Worm (Caenorhabditis elegans): ENCODE data around the gene F32G8.3.

F32G8.3 gene

DNA sequence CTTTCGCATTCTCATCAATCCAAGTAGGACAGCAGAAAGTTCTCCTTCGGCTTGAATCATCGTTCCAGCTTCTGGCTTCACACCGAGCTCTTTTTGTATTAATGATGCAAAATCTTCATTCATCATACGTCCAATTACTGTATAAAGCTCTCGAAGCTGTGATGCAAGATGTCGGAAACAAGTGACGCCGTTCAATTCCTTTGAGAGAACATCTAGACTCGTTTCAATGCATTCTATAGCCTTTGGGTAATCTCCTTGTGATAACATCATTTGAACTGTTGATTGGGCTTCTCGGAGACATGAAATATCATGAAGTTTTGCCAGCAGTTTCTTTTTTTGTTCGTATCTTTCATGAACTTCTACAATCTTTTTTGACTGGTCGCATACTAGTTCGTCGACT is 13.4 kb upstream of the F32G8.3 start:
- no peak for TF ChIP-seq hmbx-1 (tag; optimal IDR thresholded peaks at IDR 0.05)
- TF ChIP-seq aly-1 (tag; optimal IDR thresholded peaks at IDR 0.05) = no peak
- no peak for TF ChIP-seq hnd-1 (tag; optimal IDR thresholded peaks at IDR 0.05)
- no peak for TF ChIP-seq tbx-11 (GFP tag; IDR thresholded peaks at IDR 0.05)

DNA sequence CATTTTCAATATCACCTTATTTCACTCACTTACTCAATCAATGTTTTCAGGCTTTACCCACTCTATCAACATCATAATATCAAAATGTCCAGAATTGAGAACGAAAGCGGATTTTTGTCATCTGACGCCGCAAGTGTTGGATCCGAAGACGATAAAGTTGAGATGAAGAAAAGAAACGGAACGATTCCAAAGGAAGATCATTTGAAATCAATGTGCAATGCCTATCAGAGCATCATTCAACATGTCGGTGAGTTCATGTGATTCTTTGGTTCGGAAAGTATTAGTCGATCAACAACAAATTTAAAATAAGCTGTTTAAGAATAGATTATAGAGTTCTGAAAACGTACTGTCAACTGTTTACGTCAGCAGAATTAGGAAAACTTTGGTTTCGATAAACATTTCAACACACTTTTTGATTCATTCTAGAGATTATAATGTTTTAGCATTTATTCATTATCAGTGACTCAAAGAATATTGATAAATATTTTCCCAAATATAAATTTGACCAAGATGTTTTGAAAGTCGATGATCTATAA is 9.8 kb upstream of the F32G8.3 start, which contains the start of gene cat-4:
cat-4 (plus strand) TSS at position 51 of the 536 bp plus-strand sequence.
- no peak for TF ChIP-seq ceh-36 (tag; optimal IDR thresholded peaks at IDR 0.05)
- TF ChIP-seq hnd-1 (tag; optimal IDR thresholded peaks at IDR 0.05) = no peak
- TF ChIP-seq aly-1 (tag; optimal IDR thresholded peaks at IDR 0.05) = no peak
- no peak for TF ChIP-seq hmg-4 (GFP tag; optimal IDR thresholded peaks at IDR 0.05)
- no peak for TF ChIP-seq tbx-11 (GFP tag; IDR thresholded peaks at IDR 0.05)
- TF ChIP-seq hmbx-1 (tag; optimal IDR thresholded peaks at IDR 0.05) = no peak
- TF ChIP-seq ets-7 (tag; optimal IDR thresholded peaks at IDR 0.05) = no peak
- TF ChIP-seq B0310.2 (tag; optimal IDR thresholded peaks at IDR 0.05) = no peak
- TF ChIP-seq tra-4 (tag; optimal IDR thresholded peaks at IDR 0.05) = no peak
- TF ChIP-seq pes-1 (GFP tag; IDR thresholded peaks at IDR 0.05) = no peak
- TF ChIP-seq flt-1 (GFP tag; IDR thresholded peaks at IDR 0.05) = no peak
- no peak for TF ChIP-seq tbx-37 (GFP tag; conservative IDR thresholded peaks at IDR 0.05)
- no peak for TF ChIP-seq ama-1 (optimal IDR thresholded peaks at IDR 0.05)
- no peak for TF ChIP-seq ceh-13 (GFP tag; optimal IDR thresholded peaks at IDR 0.05)
- TF ChIP-seq sea-1 (GFP tag; conservative IDR thresholded peaks at IDR 0.05) = no peak
- TF ChIP-seq F13C5.2 (tag; optimal IDR thresholded peaks at IDR 0.05) = no peak
- no peak for TF ChIP-seq scrt-1 (GFP tag; IDR thresholded peaks at IDR 0.05)

DNA sequence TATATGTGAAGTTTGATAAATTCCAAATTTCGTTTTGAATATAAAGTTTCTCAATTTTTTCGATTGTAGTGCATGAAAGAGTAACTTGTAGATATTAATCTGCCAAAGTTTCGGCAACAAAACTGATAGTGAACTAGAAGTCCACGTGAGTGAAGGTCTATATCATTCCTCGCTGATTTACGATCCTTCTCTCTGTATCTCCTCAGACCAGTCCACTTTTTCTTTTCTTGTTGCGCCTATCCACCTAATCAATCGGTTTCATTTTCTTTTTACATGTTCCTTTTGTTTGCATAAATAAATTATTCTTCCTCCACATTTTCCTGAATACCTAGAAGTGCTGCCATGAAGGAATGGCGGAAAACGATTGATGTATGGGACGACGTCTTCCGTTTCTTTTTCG is 9.0 kb upstream of the F32G8.3 start:
- no peak for TF ChIP-seq tbx-37 (GFP tag; conservative IDR thresholded peaks at IDR 0.05)
- no peak for TF ChIP-seq flt-1 (GFP tag; IDR thresholded peaks at IDR 0.05)
- no peak for TF ChIP-seq tbx-11 (GFP tag; IDR thresholded peaks at IDR 0.05)
- TF ChIP-seq pes-1 (GFP tag; IDR thresholded peaks at IDR 0.05) = no peak
- TF ChIP-seq hmg-4 (GFP tag; optimal IDR thresholded peaks at IDR 0.05) = no peak
- TF ChIP-seq ets-7 (tag; optimal IDR thresholded peaks at IDR 0.05) = no peak
- no peak for TF ChIP-seq sea-1 (GFP tag; conservative IDR thresholded peaks at IDR 0.05)
- TF ChIP-seq tra-4 (tag; optimal IDR thresholded peaks at IDR 0.05) = no peak
- TF ChIP-seq ceh-36 (tag; optimal IDR thresholded peaks at IDR 0.05) = no peak
- no peak for TF ChIP-seq hnd-1 (tag; optimal IDR thresholded peaks at IDR 0.05)
- no peak for TF ChIP-seq hmbx-1 (tag; optimal IDR thresholded peaks at IDR 0.05)
- no peak for TF ChIP-seq B0310.2 (tag; optimal IDR thresholded peaks at IDR 0.05)
- no peak for TF ChIP-seq ceh-13 (GFP tag; optimal IDR thresholded peaks at IDR 0.05)
- no peak for TF ChIP-seq scrt-1 (GFP tag; IDR thresholded peaks at IDR 0.05)
- no peak for TF ChIP-seq aly-1 (tag; optimal IDR thresholded peaks at IDR 0.05)
- no peak for TF ChIP-seq F13C5.2 (tag; optimal IDR thresholded peaks at IDR 0.05)
- no peak for TF ChIP-seq ama-1 (optimal IDR thresholded peaks at IDR 0.05)

DNA sequence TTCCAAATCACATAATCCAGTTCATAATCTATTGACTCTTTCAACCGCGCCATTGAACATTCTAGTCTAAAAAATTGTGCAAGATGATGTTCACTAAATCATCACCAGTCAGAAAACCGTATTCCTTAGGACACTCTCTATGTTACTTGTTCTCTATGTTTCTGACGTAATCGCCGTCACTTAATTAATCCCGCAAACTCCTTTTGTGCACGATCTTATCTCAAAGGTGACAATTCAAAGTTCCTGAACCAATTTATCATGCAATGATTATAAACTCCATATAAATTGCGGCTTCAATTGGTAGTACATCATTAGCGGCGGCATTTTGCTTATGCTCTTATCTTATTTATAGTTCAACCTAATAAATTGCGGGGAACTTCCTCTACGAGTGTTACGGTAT is 7.7 kb upstream of the F32G8.3 start:
- TF ChIP-seq F13C5.2 (tag; optimal IDR thresholded peaks at IDR 0.05) (no peak), tra-4 (tag; optimal IDR thresholded peaks at IDR 0.05) (no peak), hnd-1 (tag; optimal IDR thresholded peaks at IDR 0.05) (no peak), tbx-11 (GFP tag; IDR thresholded peaks at IDR 0.05) (no peak), hmbx-1 (tag; optimal IDR thresholded peaks at IDR 0.05) (no peak), tbx-37 (GFP tag; conservative IDR thresholded peaks at IDR 0.05) (no peak), sea-1 (GFP tag; conservative IDR thresholded peaks at IDR 0.05) (no peak), hmg-4 (GFP tag; optimal IDR thresholded peaks at IDR 0.05) (no peak)

DNA sequence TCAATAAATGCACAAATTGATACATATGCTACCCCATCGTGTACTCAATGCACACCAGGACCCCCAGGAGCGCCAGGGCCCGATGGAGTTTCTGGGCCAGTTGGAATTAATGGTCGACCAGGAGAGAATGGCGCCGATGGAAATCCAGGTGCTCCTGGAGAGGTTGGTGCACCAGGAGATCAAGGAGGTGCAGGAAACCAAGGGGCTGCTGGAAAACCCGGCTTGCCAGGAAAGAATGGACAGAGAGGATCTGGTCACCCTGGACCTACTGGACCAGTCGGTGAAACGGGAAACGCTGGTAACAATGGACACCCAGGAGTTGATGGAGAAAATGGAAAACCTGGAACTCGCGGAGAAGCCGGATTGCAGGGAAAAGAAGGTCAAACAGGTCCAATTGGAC is 6.5 kb upstream of the F32G8.3 start:
- no peak for TF ChIP-seq hmg-4 (GFP tag; optimal IDR thresholded peaks at IDR 0.05)
- no peak for TF ChIP-seq hnd-1 (tag; optimal IDR thresholded peaks at IDR 0.05)
- no peak for TF ChIP-seq tbx-37 (GFP tag; conservative IDR thresholded peaks at IDR 0.05)
- no peak for TF ChIP-seq ets-7 (tag; optimal IDR thresholded peaks at IDR 0.05)
- TF ChIP-seq F13C5.2 (tag; optimal IDR thresholded peaks at IDR 0.05) = no peak
- TF ChIP-seq ceh-36 (tag; optimal IDR thresholded peaks at IDR 0.05) = no peak
- TF ChIP-seq tra-4 (tag; optimal IDR thresholded peaks at IDR 0.05) = no peak
- TF ChIP-seq aly-1 (tag; optimal IDR thresholded peaks at IDR 0.05) = no peak
- no peak for TF ChIP-seq flt-1 (GFP tag; IDR thresholded peaks at IDR 0.05)
- TF ChIP-seq ama-1 (optimal IDR thresholded peaks at IDR 0.05) = no peak
- TF ChIP-seq pes-1 (GFP tag; IDR thresholded peaks at IDR 0.05) = no peak
- no peak for TF ChIP-seq B0310.2 (tag; optimal IDR thresholded peaks at IDR 0.05)
- TF ChIP-seq tbx-11 (GFP tag; IDR thresholded peaks at IDR 0.05) = no peak
- TF ChIP-seq scrt-1 (GFP tag; IDR thresholded peaks at IDR 0.05) = no peak
- no peak for TF ChIP-seq sea-1 (GFP tag; conservative IDR thresholded peaks at IDR 0.05)
- TF ChIP-seq ceh-13 (GFP tag; optimal IDR thresholded peaks at IDR 0.05) = no peak
- no peak for TF ChIP-seq hmbx-1 (tag; optimal IDR thresholded peaks at IDR 0.05)

DNA sequence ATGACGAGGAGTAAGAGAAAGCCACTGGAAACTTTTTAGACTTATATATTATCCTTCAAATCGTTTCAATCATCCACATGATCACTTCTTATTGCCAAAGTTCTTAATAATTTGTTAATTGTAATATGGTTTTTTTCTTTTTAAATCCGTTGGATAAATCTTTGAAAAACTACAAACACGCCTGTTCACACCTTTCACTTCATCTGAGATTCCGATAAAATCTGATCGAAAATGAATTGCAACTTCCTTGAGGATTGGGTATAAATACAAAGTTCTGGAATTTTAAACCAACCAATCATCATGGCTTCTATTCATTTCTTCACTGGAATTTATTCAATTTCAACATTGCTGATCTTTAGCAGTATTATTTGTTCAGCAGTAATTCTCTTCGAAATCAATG is 5.5 kb upstream of the F32G8.3 start, which contains the start of gene col-152:
col-152 (plus strand) TSS at position 301 of the 400 bp plus-strand sequence.
- TF ChIP-seq ama-1 (optimal IDR thresholded peaks at IDR 0.05) = no peak
- TF ChIP-seq pes-1 (GFP tag; IDR thresholded peaks at IDR 0.05) = no peak

DNA sequence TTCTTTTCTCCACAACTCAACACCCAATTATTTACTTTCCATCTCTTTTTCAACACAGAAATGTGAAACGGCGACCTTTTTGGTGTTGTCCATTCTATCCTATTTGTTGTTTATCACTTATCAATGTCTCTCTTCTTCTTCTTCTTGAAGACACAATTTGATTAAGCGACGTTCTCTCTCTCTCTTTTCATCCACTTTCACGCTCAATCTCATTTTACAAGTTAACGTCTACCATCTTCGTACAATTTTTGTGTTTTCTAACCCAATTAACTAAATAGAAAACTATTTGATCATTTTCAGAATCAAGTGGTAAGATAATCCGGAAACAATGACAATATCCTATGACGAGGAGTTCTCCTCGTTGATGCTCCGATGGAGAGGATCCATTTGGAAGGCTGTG is 2.5 kb upstream of the F32G8.3 start, which contains the start of gene best-14:
best-14 (plus strand) TSS at position 301 of the 400 bp plus-strand sequence.
- TF ChIP-seq tra-4 (tag; optimal IDR thresholded peaks at IDR 0.05) (no peak), ama-1 (optimal IDR thresholded peaks at IDR 0.05) (no peak), sea-1 (GFP tag; conservative IDR thresholded peaks at IDR 0.05) (no peak), hnd-1 (tag; optimal IDR thresholded peaks at IDR 0.05) (no peak), scrt-1 (GFP tag; IDR thresholded peaks at IDR 0.05) (no peak), hmbx-1 (tag; optimal IDR thresholded peaks at IDR 0.05) (no peak)

DNA sequence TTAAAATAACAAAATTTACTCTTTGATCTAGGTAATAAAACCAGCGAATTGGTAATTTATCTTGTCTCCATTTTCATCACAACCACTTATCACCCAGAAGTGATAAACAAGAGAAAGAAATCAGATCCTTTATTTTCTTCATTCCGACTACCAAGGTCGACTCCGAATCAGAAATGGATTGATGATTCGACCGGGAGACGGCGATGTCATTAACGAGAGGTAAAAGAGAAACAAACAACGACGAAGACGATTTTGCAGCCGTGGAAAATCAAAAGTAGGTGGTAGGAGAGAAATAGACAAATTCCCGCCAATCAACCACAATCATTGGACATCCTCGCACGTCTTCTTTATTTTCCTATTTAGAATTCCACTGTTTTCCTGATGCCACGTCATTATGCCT is 2.0 kb upstream of the F32G8.3 start:
- TF ChIP-seq hnd-1 (tag; optimal IDR thresholded peaks at IDR 0.05) = no peak
- TF ChIP-seq F13C5.2 (tag; optimal IDR thresholded peaks at IDR 0.05) = no peak
- TF ChIP-seq tra-4 (tag; optimal IDR thresholded peaks at IDR 0.05) = no peak
- no peak for TF ChIP-seq hmbx-1 (tag; optimal IDR thresholded peaks at IDR 0.05)
- TF ChIP-seq ceh-36 (tag; optimal IDR thresholded peaks at IDR 0.05) = no peak
- no peak for TF ChIP-seq tbx-11 (GFP tag; IDR thresholded peaks at IDR 0.05)
- TF ChIP-seq ceh-13 (GFP tag; optimal IDR thresholded peaks at IDR 0.05) = no peak
- no peak for TF ChIP-seq B0310.2 (tag; optimal IDR thresholded peaks at IDR 0.05)
- TF ChIP-seq aly-1 (tag; optimal IDR thresholded peaks at IDR 0.05) = no peak
- no peak for TF ChIP-seq tbx-37 (GFP tag; conservative IDR thresholded peaks at IDR 0.05)
- TF ChIP-seq pes-1 (GFP tag; IDR thresholded peaks at IDR 0.05) = no peak
- TF ChIP-seq flt-1 (GFP tag; IDR thresholded peaks at IDR 0.05) = no peak
- no peak for TF ChIP-seq sea-1 (GFP tag; conservative IDR thresholded peaks at IDR 0.05)
- TF ChIP-seq scrt-1 (GFP tag; IDR thresholded peaks at IDR 0.05) = no peak
- TF ChIP-seq ets-7 (tag; optimal IDR thresholded peaks at IDR 0.05) = no peak
- no peak for TF ChIP-seq hmg-4 (GFP tag; optimal IDR thresholded peaks at IDR 0.05)
- no peak for TF ChIP-seq ama-1 (optimal IDR thresholded peaks at IDR 0.05)

Data from whole organism, early embryonic.